Fruit fly (Drosophila melanogaster): Measurements from ENCODE around the gene kibra.

kibra gene

DNA sequence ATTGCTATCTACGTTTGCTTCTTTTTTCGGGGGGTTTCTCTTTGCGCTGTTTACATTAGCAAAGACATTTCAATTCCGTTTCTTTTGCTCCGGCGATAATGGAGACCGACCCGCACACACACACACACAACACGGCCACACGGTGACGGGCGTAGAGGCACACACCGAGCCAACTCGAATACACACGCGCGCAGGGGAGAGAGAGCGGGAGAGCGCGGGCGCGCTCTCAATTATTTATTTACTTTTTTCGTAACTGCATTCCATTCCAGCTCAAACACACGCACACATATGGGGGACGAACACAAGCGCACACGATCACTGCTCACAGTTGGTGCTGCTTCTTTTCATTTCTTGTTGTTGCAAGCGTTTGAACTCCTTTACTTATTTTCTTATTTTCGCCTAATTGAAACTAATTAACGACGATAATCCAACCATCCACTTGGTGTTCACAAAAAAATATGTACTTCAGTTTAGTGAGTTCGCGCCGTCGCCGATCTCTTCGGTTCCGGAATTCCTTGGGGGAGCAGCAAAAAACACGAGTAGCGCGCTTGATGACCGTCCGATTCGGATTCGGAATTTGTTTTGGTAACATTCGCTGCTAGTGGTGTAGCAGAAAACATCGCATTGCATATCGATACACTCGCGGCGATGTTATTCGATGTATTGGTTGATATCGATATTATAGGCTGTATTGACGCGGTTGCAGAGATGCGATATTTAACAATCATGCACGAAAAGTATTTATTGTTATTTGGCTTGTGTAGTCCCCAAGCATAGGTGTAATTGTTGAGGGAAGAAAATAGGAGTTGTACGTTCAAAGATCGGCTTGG lies at the start of gene kibra:
Gene kibra, minus strand, starts transcription at position 591 of the 830 bp plus-strand sequence.
- TF ChIP-seq psq (optimal IDR thresholded peaks at IDR 0.05) (no peak), ttk (optimal IDR thresholded peaks at IDR 0.05) (no peak), Myc (optimal IDR thresholded peaks at IDR 0.05) (no peak), Sin3A (optimal IDR thresholded peaks at IDR 0.05) (no peak), insv (optimal IDR thresholded peaks at IDR 0.05) (no peak), h (optimal IDR thresholded peaks at IDR 0.05) (no peak)

- TF ChIP-seq insv (optimal IDR thresholded peaks at IDR 0.05): no peak
- TF ChIP-seq Sin3A (optimal IDR thresholded peaks at IDR 0.05): no peak
- TF ChIP-seq h (optimal IDR thresholded peaks at IDR 0.05): no peak
- no peak for TF ChIP-seq psq (optimal IDR thresholded peaks at IDR 0.05)
- TF ChIP-seq ttk (optimal IDR thresholded peaks at IDR 0.05): no peak
- TF ChIP-seq Myc (optimal IDR thresholded peaks at IDR 0.05): no peak
Observed at dm6 chr3R:14766439-14767025, 42.5 kb upstream of the kibra start.

DNA sequence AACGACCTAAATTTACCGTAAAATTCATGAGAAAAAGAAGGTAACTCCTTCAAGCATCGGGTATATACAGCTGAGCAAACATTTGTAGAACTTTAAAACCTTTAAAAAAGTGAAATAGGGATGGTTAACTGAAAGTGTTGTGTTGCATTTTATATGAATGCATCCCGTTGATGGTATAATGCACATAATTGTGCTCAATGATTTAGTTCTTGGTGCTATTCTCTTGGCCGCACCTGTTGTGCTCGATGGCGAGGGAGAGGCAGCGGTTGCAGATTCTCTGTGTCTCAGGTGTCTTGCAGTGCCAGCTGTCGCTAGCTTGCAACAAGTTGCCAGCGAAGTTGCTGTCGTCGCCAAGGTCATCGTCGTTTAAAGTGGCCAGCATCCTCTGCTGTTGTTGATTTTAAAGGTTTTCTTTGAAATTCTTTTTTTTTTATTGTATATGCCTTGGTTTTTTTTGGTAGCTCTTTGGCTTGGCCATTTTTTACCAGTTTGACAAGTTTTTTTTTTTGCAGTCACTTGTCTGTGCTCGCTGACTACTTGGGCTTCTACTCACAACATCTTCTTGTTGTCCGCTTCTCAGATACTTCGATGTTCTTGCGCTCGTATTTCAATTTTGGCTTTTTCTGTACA lies 41.4 kb upstream of the kibra start:
- TF ChIP-seq psq (optimal IDR thresholded peaks at IDR 0.05) (no peak), Sin3A (optimal IDR thresholded peaks at IDR 0.05) (no peak), h (optimal IDR thresholded peaks at IDR 0.05) (no peak), ttk (optimal IDR thresholded peaks at IDR 0.05) (no peak), Myc (optimal IDR thresholded peaks at IDR 0.05) (no peak), insv (optimal IDR thresholded peaks at IDR 0.05) (no peak)

DNA sequence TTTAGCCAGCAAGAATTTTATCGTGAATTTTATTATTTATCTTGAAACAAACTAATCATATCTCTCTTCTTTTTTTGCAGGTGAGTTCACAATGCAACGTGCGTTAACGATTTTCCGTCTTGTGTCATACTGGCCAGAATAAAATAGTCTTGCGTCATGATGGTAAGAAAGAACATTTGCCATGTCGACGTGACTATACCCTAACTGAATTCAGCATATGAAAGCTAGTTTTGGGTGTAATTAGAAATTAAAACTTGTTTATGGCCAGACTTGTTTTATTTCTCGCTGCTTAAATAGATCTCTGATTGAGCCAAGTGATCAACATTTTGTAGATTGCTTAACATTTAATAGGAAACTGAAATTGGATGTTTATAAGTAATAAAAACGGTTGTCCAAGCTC lies 40.1 kb upstream of the kibra start:
- TF ChIP-seq Sin3A (optimal IDR thresholded peaks at IDR 0.05) (no peak), psq (optimal IDR thresholded peaks at IDR 0.05) (no peak), insv (optimal IDR thresholded peaks at IDR 0.05) (no peak), Myc (optimal IDR thresholded peaks at IDR 0.05) (no peak), ttk (optimal IDR thresholded peaks at IDR 0.05) (no peak), h (optimal IDR thresholded peaks at IDR 0.05) (no peak)

- TF ChIP-seq insv (optimal IDR thresholded peaks at IDR 0.05) (no peak), psq (optimal IDR thresholded peaks at IDR 0.05) (no peak), h (optimal IDR thresholded peaks at IDR 0.05) (no peak), Sin3A (optimal IDR thresholded peaks at IDR 0.05) (no peak), Myc (optimal IDR thresholded peaks at IDR 0.05) (no peak), ttk (optimal IDR thresholded peaks at IDR 0.05) (no peak)
Observed at dm6 chr3R:14763487-14763886, 39.4 kb upstream of the kibra start.

DNA sequence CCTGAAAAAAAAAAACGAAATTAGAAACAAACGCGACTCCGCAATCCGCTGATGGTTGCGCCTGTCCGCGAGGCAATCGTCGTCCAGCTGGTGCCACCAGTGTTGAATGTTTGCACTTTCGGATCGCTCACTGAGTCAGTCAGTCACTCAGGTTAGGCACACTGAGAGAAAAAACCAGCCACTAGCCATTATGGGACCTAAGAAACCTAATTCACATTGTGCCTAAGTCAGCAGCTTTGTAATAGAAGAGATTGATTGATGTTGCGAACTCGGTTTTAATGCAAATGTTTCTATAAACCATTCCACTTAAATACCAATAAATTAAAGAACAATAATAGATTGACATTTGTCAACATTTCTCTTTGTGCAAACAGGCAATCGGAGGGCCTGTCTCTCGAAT lies 37.0 kb upstream of the kibra start:
- TF ChIP-seq psq (optimal IDR thresholded peaks at IDR 0.05) (no peak), h (optimal IDR thresholded peaks at IDR 0.05) (no peak), Sin3A (optimal IDR thresholded peaks at IDR 0.05) (no peak), insv (optimal IDR thresholded peaks at IDR 0.05) (no peak), ttk (optimal IDR thresholded peaks at IDR 0.05) (no peak), Myc (optimal IDR thresholded peaks at IDR 0.05) (no peak)

dm6 chr3R:14758331-14758730 lies 34.3 kb upstream of the kibra start:
- no peak for TF ChIP-seq Sin3A (optimal IDR thresholded peaks at IDR 0.05)
- no peak for TF ChIP-seq psq (optimal IDR thresholded peaks at IDR 0.05)
- TF ChIP-seq ttk (optimal IDR thresholded peaks at IDR 0.05): no peak

DNA sequence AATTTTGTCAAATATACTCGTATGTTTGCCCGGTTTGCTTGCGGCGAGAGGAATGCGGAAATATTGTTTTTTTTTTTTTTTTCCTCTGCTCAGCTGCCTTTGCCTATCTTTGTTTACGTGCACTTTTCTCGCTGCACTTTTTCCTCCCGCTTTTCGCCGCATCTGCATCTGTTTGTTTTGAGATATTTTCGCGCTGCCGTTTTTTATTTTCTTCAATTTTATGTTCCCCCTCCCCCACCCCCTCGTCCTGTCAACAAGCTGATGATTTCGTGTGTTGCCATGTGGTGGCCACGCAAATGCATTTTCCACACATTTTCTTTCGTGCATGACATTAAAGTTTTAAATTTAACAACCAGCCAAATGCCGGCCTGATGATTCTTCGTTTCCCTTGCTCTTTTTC lies 32.0 kb upstream of the kibra start:
- no peak for TF ChIP-seq ttk (optimal IDR thresholded peaks at IDR 0.05)
- TF ChIP-seq insv (optimal IDR thresholded peaks at IDR 0.05): no peak
- no peak for TF ChIP-seq Sin3A (optimal IDR thresholded peaks at IDR 0.05)
- TF ChIP-seq h (optimal IDR thresholded peaks at IDR 0.05): no peak
- no peak for TF ChIP-seq psq (optimal IDR thresholded peaks at IDR 0.05)
- no peak for TF ChIP-seq Myc (optimal IDR thresholded peaks at IDR 0.05)

DNA sequence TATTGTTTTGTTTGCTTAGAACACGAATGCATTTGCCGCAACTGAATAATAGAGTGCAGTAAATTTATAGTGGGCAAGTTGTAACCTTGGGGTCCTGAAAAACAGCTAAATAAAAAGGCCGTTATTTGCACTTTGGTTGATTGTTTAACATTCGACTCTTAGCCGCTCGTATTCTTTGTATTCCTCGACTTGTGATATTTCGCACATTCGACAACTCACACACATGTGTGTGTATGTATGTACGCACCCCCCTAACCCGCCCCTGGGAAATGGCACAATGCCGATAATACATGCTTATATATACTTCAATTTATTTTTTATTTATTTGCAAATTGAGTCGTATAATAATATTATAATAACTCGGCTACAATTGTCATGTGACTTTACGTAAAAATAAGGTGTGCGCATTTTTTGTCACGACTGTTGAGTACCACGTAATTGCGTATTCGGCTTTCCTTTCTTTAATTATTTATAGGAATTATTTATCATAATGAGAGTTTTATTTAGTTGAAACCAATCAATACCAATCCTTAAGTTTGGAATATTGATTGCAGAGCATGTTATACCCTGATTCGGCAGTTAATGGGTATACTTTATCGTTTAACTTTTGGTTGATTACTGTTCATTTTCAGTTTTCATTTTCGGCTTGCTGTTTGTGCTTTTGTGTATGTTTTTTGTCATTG lies 30.9 kb upstream of the kibra start:
- TF ChIP-seq psq (optimal IDR thresholded peaks at IDR 0.05): no peak
- TF ChIP-seq insv (optimal IDR thresholded peaks at IDR 0.05): no peak
- TF ChIP-seq Sin3A (optimal IDR thresholded peaks at IDR 0.05): no peak
- TF ChIP-seq h (optimal IDR thresholded peaks at IDR 0.05): no peak

dm6 chr3R:14754360-14754759 lies 30.3 kb upstream of the kibra start, which contains the start of gene CG7362:
Gene CG7362, minus strand, starts transcription at chr3R:14754460.
- no peak for TF ChIP-seq psq (optimal IDR thresholded peaks at IDR 0.05)
- TF ChIP-seq Myc (optimal IDR thresholded peaks at IDR 0.05): no peak
- TF ChIP-seq h (optimal IDR thresholded peaks at IDR 0.05): no peak
- no peak for TF ChIP-seq ttk (optimal IDR thresholded peaks at IDR 0.05)
- no peak for TF ChIP-seq insv (optimal IDR thresholded peaks at IDR 0.05)
- TF ChIP-seq Sin3A (optimal IDR thresholded peaks at IDR 0.05): no peak

DNA sequence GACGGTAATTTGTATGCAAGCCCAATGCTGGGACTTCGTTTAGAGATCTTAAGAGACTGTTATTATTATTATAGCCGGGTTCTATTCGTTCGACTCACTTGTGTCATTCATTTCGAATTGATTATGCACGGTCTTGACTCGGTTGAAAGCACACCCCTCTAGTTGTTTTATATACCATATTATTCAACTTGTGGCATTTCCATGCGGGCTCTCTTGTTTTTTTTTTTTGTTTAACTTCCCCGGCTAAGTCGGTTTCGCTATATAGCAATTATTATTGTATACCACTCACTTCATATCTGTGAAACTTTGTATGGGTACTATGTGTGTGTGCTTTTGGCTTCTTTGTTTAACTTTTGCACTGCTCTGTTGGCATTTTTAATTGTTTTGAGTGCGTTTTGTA lies 27.0 kb upstream of the kibra start, which contains the start of gene smp-30:
Gene smp-30, minus strand, starts transcription at position 224 of the 400 bp plus-strand sequence.
- TF ChIP-seq insv (optimal IDR thresholded peaks at IDR 0.05): no peak
- TF ChIP-seq h (optimal IDR thresholded peaks at IDR 0.05): no peak
- no peak for TF ChIP-seq ttk (optimal IDR thresholded peaks at IDR 0.05)
- TF ChIP-seq Sin3A (optimal IDR thresholded peaks at IDR 0.05): no peak
- no peak for TF ChIP-seq Myc (optimal IDR thresholded peaks at IDR 0.05)
- TF ChIP-seq psq (optimal IDR thresholded peaks at IDR 0.05): no peak

Data from Kc167 (cell line).